Worm (Caenorhabditis elegans) whole organism, young adult: ENCODE measurements around the gene fbxa-27.

Source experiments
- B0035.1 ChIP-seq: sonication (generic microtip); optimal IDR thresholded peaks from 2 replicates; lab custom pipeline; 2016; ENCODE audit warnings: missing genetic modification characterization, mild to moderate bottlenecking, missing compliant biosample characterization, missing genotype, missing genetic modification reagents
- B0336.3 ChIP-seq: fragments of 200-800 bp; sonication (Bioruptor generic); IDR thresholded peaks from 2 replicates; pipeline ENCODE4 v1.3.6; 2022; ENCODE audit warnings: missing genetic modification characterization, missing compliant biosample characterization
- K11D2.4 ChIP-seq: fragments of 200-800 bp; sonication (Bioruptor generic); IDR thresholded peaks from 2 replicates; pipeline ENCODE4 v1.3.6; 2022; ENCODE audit warnings: missing genetic modification reagents, missing genetic modification characterization, missing compliant biosample characterization
- K12H6.12 ChIP-seq: fragments of 200-800 bp; sonication (Bioruptor generic); optimal IDR thresholded peaks from 2 replicates; lab custom pipeline; 2018; ENCODE audit warnings: mild to moderate bottlenecking, missing genetic modification characterization, missing compliant biosample characterization
- Y53F4B.3 ChIP-seq: fragments of 200-800 bp; sonication (Bioruptor generic); IDR thresholded peaks from 2 replicates; pipeline ENCODE4 v1.3.6; 2022; ENCODE audit warnings: missing genetic modification reagents, missing genetic modification characterization, missing compliant biosample characterization
- Y53G8AR.9 ChIP-seq: fragments of 200-800 bp; sonication (Bioruptor generic); conservative IDR thresholded peaks from 2 replicates; pipeline ENCODE4 v1.3.6; 2022; ENCODE audit warnings: missing genetic modification reagents, missing genetic modification characterization, missing compliant biosample characterization
- Y67H2A.10 ChIP-seq: fragments of 200-800 bp; sonication (Bioruptor generic); conservative IDR thresholded peaks from 2 replicates; pipeline ENCODE4 v1.3.6; 2022; ENCODE audit warnings: missing genetic modification reagents, missing genetic modification characterization, missing compliant biosample characterization
- Y79H2A.3 ChIP-seq: fragments of 200-800 bp; sonication (Bioruptor generic); conservative IDR thresholded peaks from 2 replicates; pipeline ENCODE4 v1.3.6; 2022; ENCODE audit warnings: missing genetic modification reagents, missing genetic modification characterization, missing compliant biosample characterization
- Y95B8A.8 ChIP-seq: fragments of 200-800 bp; sonication (Bioruptor generic); IDR thresholded peaks from 2 replicates; pipeline ENCODE4 v1.3.6; 2022; ENCODE audit warnings: missing genetic modification reagents, missing genetic modification characterization, missing compliant biosample characterization
- akir-1 ChIP-seq: fragments of 200-800 bp; sonication (Bioruptor generic); optimal IDR thresholded peaks from 2 replicates; lab custom pipeline; 2018; ENCODE audit warnings: mild to moderate bottlenecking, missing genetic modification characterization, moderate library complexity, missing compliant biosample characterization
- ama-1 ChIP-seq, 3 experiments: fragments of 150-350 bp in 1 of 3; sonication (generic microtip) in 2 of 3; optimal IDR thresholded peaks; 2 replicates each; lab custom pipeline; 2014 to 2018; ENCODE audit warnings: missing biosample characterization in 2 of 3, missing genetic modification characterization in 2 of 3, missing genetic modification reagents in 2 of 3
- aptf-3 ChIP-seq: fragments of 200-800 bp; sonication (Bioruptor generic); IDR thresholded peaks from 2 replicates; pipeline ENCODE4 v1.3.6; 2022; ENCODE audit warnings: missing genetic modification characterization, missing compliant biosample characterization
- atf-7 ChIP-seq: sonication (generic microtip); optimal IDR thresholded peaks from 2 replicates; lab custom pipeline; 2017; ENCODE audit warnings: mild to moderate bottlenecking, missing genetic modification characterization, missing compliant biosample characterization
- athp-1 ChIP-seq: sonication (generic microtip); optimal IDR thresholded peaks from 2 replicates; lab custom pipeline; 2017; ENCODE audit warnings: mild to moderate bottlenecking, missing genetic modification characterization, missing compliant biosample characterization
- attf-3 ChIP-seq: fragments of 200-800 bp; sonication (Bioruptor generic); conservative IDR thresholded peaks from 2 replicates; pipeline ENCODE4 v1.3.6; 2022; ENCODE audit warnings: missing genetic modification reagents, missing genetic modification characterization, missing compliant biosample characterization
- attf-6 ChIP-seq: fragments of 200-800 bp; sonication (Bioruptor generic); IDR thresholded peaks from 2 replicates; pipeline ENCODE4 v1.3.6; 2022; ENCODE audit warnings: missing genetic modification reagents, missing genetic modification characterization, missing compliant biosample characterization
- ccch-3 ChIP-seq: fragments of 200-800 bp; sonication (Bioruptor generic); optimal IDR thresholded peaks from 2 replicates; lab custom pipeline; 2018; ENCODE audit warnings: mild to moderate bottlenecking, missing genetic modification characterization, missing compliant biosample characterization
- ceh-40 ChIP-seq: fragments of 200-800 bp; sonication (Bioruptor generic); IDR thresholded peaks from 2 replicates; pipeline ENCODE4 v1.3.6; 2022; ENCODE audit warnings: missing genetic modification characterization, missing compliant biosample characterization
- ceh-58 ChIP-seq: fragments of 200-800 bp; sonication (Bioruptor generic); IDR thresholded peaks from 2 replicates; pipeline ENCODE4 v1.3.6; 2022; ENCODE audit warnings: missing genetic modification characterization, missing compliant biosample characterization
- die-1 ChIP-seq: sonication (generic microtip); optimal IDR thresholded peaks from 2 replicates; lab custom pipeline; 2016; ENCODE audit warnings: missing genotype, mild to moderate bottlenecking, missing genetic modification characterization, missing compliant biosample characterization
- him-1 ChIP-seq: sonication (generic microtip); optimal IDR thresholded peaks from 2 replicates; lab custom pipeline; 2016; ENCODE audit warnings: missing genotype, missing genetic modification reagents, missing genetic modification characterization, missing compliant biosample characterization
- hmg-20 ChIP-seq: fragments of 200-800 bp; sonication (Bioruptor generic); IDR thresholded peaks from 2 replicates; pipeline ENCODE4 v1.3.6; 2022; ENCODE audit warnings: missing genetic modification reagents, missing genetic modification characterization, missing compliant biosample characterization
- lin-26 ChIP-seq: fragments of 200-800 bp; sonication (Bioruptor generic); IDR thresholded peaks from 2 replicates; pipeline ENCODE4 v1.3.6; 2022; ENCODE audit warnings: missing genetic modification reagents, missing genetic modification characterization, missing compliant biosample characterization
- lin-40 ChIP-seq: sonication (generic microtip); optimal IDR thresholded peaks from 2 replicates; lab custom pipeline; 2016; ENCODE audit warnings: missing genetic modification characterization, mild to moderate bottlenecking, missing compliant biosample characterization, missing genotype, missing genetic modification reagents
- lsl-1 ChIP-seq: fragments of 200-800 bp; sonication (Bioruptor generic); optimal IDR thresholded peaks from 2 replicates; lab custom pipeline; 2018; ENCODE audit warnings: mild to moderate bottlenecking, missing genetic modification characterization, moderate library complexity, missing compliant biosample characterization
- madf-6 ChIP-seq: fragments of 200-800 bp; sonication (Bioruptor generic); IDR thresholded peaks from 2 replicates; pipeline ENCODE4 v1.3.6; 2022; ENCODE audit warnings: missing genetic modification reagents, missing genetic modification characterization, missing compliant biosample characterization
- mxl-1 ChIP-seq: sonication (generic microtip); optimal IDR thresholded peaks from 2 replicates; lab custom pipeline; 2016; ENCODE audit warnings: missing genetic modification characterization, missing compliant biosample characterization
- nfya-2 ChIP-seq: fragments of 200-800 bp; sonication (Bioruptor generic); IDR thresholded peaks from 2 replicates; pipeline ENCODE4 v1.3.6; 2022; ENCODE audit warnings: missing genetic modification reagents, missing genetic modification characterization, missing compliant biosample characterization
- nhr-120 ChIP-seq: fragments of 200-800 bp; sonication (Bioruptor generic); IDR thresholded peaks from 2 replicates; pipeline ENCODE4 v1.3.6; 2022; ENCODE audit warnings: missing genetic modification characterization, missing compliant biosample characterization
- nhr-80 ChIP-seq: sonication (generic microtip); optimal IDR thresholded peaks from 2 replicates; lab custom pipeline; 2016; ENCODE audit warnings: missing genetic modification characterization, missing compliant biosample characterization
- nhr-90 ChIP-seq: sonication (generic microtip); optimal IDR thresholded peaks from 2 replicates; lab custom pipeline; 2016; ENCODE audit warnings: missing genotype, mild to moderate bottlenecking, missing genetic modification characterization, missing compliant biosample characterization
- repo-1 ChIP-seq: sonication (generic microtip); optimal IDR thresholded peaks from 2 replicates; lab custom pipeline; 2017; ENCODE audit warnings: mild to moderate bottlenecking, missing genetic modification characterization, missing compliant biosample characterization
- rpc-1 ChIP-seq, 2 experiments: fragments of 150-350 bp in 1 of 2; sonication (generic microtip) in 1 of 2; optimal IDR thresholded peaks; 2 replicates each; lab custom pipeline; 2014 to 2018; ENCODE audit warnings: missing biosample characterization in 1 of 2, missing genetic modification characterization in 1 of 2, missing genetic modification reagents in 1 of 2, missing genotype in 1 of 2
- sdz-38 ChIP-seq: sonication (generic microtip); optimal IDR thresholded peaks from 2 replicates; lab custom pipeline; 2016; ENCODE audit warnings: missing genotype, missing genetic modification characterization, missing compliant biosample characterization
- snpc-1.3 ChIP-seq: sonication (generic microtip); optimal IDR thresholded peaks from 2 replicates; lab custom pipeline; 2017; ENCODE audit warnings: missing genetic modification characterization, mild to moderate bottlenecking, missing compliant biosample characterization, antibody characterized with exemption, moderate library complexity, missing genotype, missing genetic modification reagents; ENCODE audit not compliant: insufficient read depth
- snpc-4 ChIP-seq, 5 experiments: fragments of 150-350 bp in 1 of 5; sonication (generic microtip) in 4 of 5; optimal IDR thresholded peaks; 2 replicates each; lab custom pipeline; 2014 to 2018; ENCODE audit warnings: missing genetic modification characterization in 5 of 5, missing biosample characterization in 3 of 5, antibody characterized with exemption in 2 of 5, mild to moderate bottlenecking in 2 of 5, missing compliant biosample characterization in 2 of 5, missing genotype in 2 of 5, moderate library complexity in 2 of 5, missing genetic modification reagents in 1 of 5
- tbp1 ChIP-seq: fragments of 200-800 bp; sonication (Bioruptor generic); optimal IDR thresholded peaks from 2 replicates; lab custom pipeline; 2018; ENCODE audit warnings: mild to moderate bottlenecking, missing genetic modification characterization, missing compliant biosample characterization
- tbx-9 ChIP-seq: sonication (generic microtip); optimal IDR thresholded peaks from 2 replicates; lab custom pipeline; 2016; ENCODE audit warnings: borderline replicate concordance, missing genetic modification characterization, inconsistent platforms, missing compliant biosample characterization
- tlf-1 ChIP-seq: fragments of 200-800 bp; sonication (Bioruptor generic); optimal IDR thresholded peaks from 2 replicates; lab custom pipeline; 2018; ENCODE audit warnings: mild to moderate bottlenecking, missing genetic modification characterization, missing compliant biosample characterization
- unc-62 ChIP-seq: fragments of 150-350 bp; optimal IDR thresholded peaks from 2 replicates; lab custom pipeline; 2014; ENCODE audit warnings: missing biosample characterization, missing genetic modification reagents, missing genetic modification characterization
- ztf-25 ChIP-seq: fragments of 200-800 bp; sonication (Bioruptor generic); IDR thresholded peaks from 2 replicates; pipeline ENCODE4 v1.3.6; 2022; ENCODE audit warnings: missing genetic modification reagents, missing genetic modification characterization, missing compliant biosample characterization
- ztf-6 ChIP-seq: fragments of 200-800 bp; sonication (Bioruptor generic); IDR thresholded peaks from 2 replicates; pipeline ENCODE4 v1.3.6; 2022; ENCODE audit warnings: missing genetic modification reagents, missing genetic modification characterization, missing compliant biosample characterization

Gene fbxa-27

DNA sequence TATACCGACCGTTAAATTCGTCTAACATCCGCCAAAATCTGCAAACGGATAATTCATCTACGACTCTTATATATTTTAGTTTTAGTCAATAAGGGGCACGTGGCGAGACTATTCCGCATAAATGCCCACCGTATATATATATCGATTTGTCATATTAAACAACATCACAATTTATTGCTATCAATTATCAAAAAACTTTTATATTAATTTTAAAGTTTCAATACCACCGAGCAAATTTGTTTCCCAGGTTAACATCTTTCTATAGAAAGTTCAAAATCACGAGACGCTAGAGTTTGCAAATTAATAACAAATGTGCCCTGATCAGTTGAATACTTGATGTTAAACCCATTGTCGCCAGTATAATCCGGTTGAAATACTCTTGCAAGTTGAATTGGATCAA lies 4.8 kb downstream of the fbxa-27 start, which contains the start of gene Y82E9BL.5:
Gene Y82E9BL.5, minus strand, starts transcription at position 101 of the 400 bp plus-strand sequence.
- TF ChIP-seq ceh-40 (GFP tag; lab: Robert Waterston, UW) (no peak), akir-1 (GFP tag; lab: Kevin White, UChicago) (no peak), rpc-1 (optimal IDR thresholded peaks at IDR 0.05; lab: Kevin White, UChicago) (no peak), rpc-1 (tag; optimal IDR thresholded peaks at IDR 0.05; lab: Kevin White, UChicago) (no peak), ztf-6 (no peak), B0336.3 (GFP tag; lab: Robert Waterston, UW) (no peak), Y53F4B.3 (GFP tag; lab: Robert Waterston, UW) (no peak), hmg-20 (GFP tag; lab: Robert Waterston, UW) (no peak), ceh-58 (no peak), lin-26 (GFP tag; lab: Robert Waterston, UW) (no peak), attf-3 (GFP tag; lab: Robert Waterston, UW) (no peak), athp-1 (tag; lab: Kevin White, UChicago) (no peak), unc-62 (GFP tag; lab: Kevin White, UChicago) (no peak)
- TF ChIP-seq, all 124 proteins: peak for 0

DNA sequence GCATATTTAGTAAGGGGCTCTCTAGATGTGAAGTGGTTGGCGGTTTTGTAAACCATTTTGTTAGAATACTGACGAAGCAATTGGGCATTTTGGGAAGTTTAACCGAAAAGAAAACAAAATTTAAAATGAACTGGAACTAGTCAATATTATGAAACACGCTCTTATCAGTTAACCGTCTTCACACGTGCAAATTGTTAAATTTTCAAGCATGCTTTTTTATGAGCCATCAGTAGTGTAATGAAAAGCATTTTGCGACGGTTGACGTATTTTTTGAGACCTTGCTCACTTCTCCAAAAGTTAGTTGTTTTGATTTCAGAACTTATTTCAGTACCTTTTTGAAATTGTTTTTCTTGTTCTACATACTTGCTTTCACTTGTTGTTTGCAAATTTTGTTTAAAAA lies 6.5 kb downstream of the fbxa-27 start, which contains the start of gene fbxa-25:
Gene fbxa-25, minus strand, starts transcription at position 138 of the 400 bp plus-strand sequence.
- TF ChIP-seq lin-40 (tag; lab: Kevin White, UChicago) (no peak), nhr-80 (tag; lab: Kevin White, UChicago) (peak; percentile 15)

DNA sequence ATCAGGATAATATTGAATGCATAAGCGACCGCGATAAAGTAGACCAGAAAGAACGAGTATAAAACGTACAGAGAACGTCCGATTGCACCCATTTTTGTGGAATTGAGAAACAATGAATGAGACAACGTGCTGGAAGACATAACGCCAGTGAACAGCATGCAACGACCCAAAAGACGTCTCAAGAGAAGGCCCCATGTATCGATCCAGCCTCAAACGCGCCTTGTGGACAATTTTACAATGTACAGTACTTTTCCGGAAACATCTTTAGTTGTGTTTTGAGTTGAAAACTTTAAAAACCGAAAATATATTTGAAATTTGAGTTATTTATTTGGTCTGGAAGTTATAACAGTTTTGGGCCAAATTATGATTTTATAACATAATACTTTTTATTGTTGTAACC lies 8.0 kb downstream of the fbxa-27 start, which contains the start of gene Y82E9BL.3:
Gene Y82E9BL.3, minus strand, starts transcription at position 101 of the 400 bp plus-strand sequence.
- no peak for TF ChIP-seq tlf-1 (GFP tag; lab: Kevin White, UChicago)
- no peak for TF ChIP-seq Y79H2A.3 (GFP tag; lab: Robert Waterston, UW)
- no peak for TF ChIP-seq lsl-1
- TF ChIP-seq lin-26 (GFP tag; lab: Robert Waterston, UW), result no peak
- TF ChIP-seq snpc-1.3, result no peak
- no peak for TF ChIP-seq K11D2.4 (GFP tag; lab: Robert Waterston, UW)
- TF ChIP-seq Y53F4B.3 (GFP tag; lab: Robert Waterston, UW), result no peak
- no peak for TF ChIP-seq snpc-4 (GFP tag; optimal IDR thresholded peaks at IDR 0.05; lab: Kevin White, UChicago)
- TF ChIP-seq snpc-4 (tag; optimal IDR thresholded peaks at IDR 0.05; lab: Kevin White, UChicago), result no peak
- no peak for TF ChIP-seq nfya-2 (GFP tag; lab: Robert Waterston, UW)
- no peak for TF ChIP-seq ztf-25 (GFP tag; lab: Robert Waterston, UW)
- TF ChIP-seq sdz-38 (tag; lab: Kevin White, UChicago), result no peak
- TF ChIP-seq Y53G8AR.9 (GFP tag; lab: Robert Waterston, UW), result no peak
- TF ChIP-seq ccch-3, result no peak
- no peak for TF ChIP-seq atf-7
- TF ChIP-seq nhr-90 (tag; lab: Kevin White, UChicago), result no peak

ce11 chrIII:1354523-1354922 lies 11.8 kb downstream of the fbxa-27 start:
- TF ChIP-seq tbp1 (GFP tag; lab: Kevin White, UChicago), result peak; percentile 85
- TF ChIP-seq madf-6 (GFP tag; lab: Robert Waterston, UW), result no peak
- no peak for TF ChIP-seq Y67H2A.10 (GFP tag; lab: Robert Waterston, UW)
- TF ChIP-seq him-1 (tag; lab: Kevin White, UChicago), result peak; percentile 33
- no peak for TF ChIP-seq lsl-1
- TF ChIP-seq nhr-120, result no peak
- no peak for TF ChIP-seq mxl-1
- TF ChIP-seq tbx-9 (tag; lab: Kevin White, UChicago), result no peak
- peak; percentile 25 for TF ChIP-seq die-1
- TF ChIP-seq atf-7, result no peak
- no peak for TF ChIP-seq akir-1 (GFP tag; lab: Kevin White, UChicago)
- TF ChIP-seq athp-1 (tag; lab: Kevin White, UChicago), result no peak
- TF ChIP-seq Y53F4B.3 (GFP tag; lab: Robert Waterston, UW), result no peak
- no peak for TF ChIP-seq B0035.1 (tag; lab: Kevin White, UChicago)
- TF ChIP-seq Y95B8A.8 (GFP tag; lab: Robert Waterston, UW), result no peak
- no peak for TF ChIP-seq attf-6 (GFP tag; lab: Robert Waterston, UW)
- no peak for TF ChIP-seq ztf-25 (GFP tag; lab: Robert Waterston, UW)
- no peak for TF ChIP-seq K11D2.4 (GFP tag; lab: Robert Waterston, UW)
- TF ChIP-seq ama-1 (optimal IDR thresholded peaks at IDR 0.05; lab: Kevin White, UChicago), result no peak
- no peak for TF ChIP-seq ama-1 (GFP tag; optimal IDR thresholded peaks at IDR 0.05; lab: Kevin White, UChicago)
- TF ChIP-seq K12H6.12 (tag; lab: Kevin White, UChicago), result no peak
- no peak for TF ChIP-seq aptf-3 (GFP tag; lab: Robert Waterston, UW)
- no peak for TF ChIP-seq Y53G8AR.9 (GFP tag; lab: Robert Waterston, UW)
- no peak for TF ChIP-seq repo-1 (tag; lab: Kevin White, UChicago)
